Fruit fly (Drosophila melanogaster) whole organism, embryonic: ENCODE measurements around the gene yellow-f2.

ENCODE experiments used
- Atf-2 ChIP-seq: fragments of 200-800 bp; sonication (Bioruptor generic); optimal IDR thresholded peaks from 2 replicates; lab custom pipeline; 2016; ENCODE audit warnings: missing biosample characterization, missing genetic modification characterization
- CG11247 ChIP-seq: fragments of 200-800 bp; sonication (Bioruptor generic); IDR thresholded peaks from 2 replicates; pipeline ENCODE4 v1.3.6; 2022; ENCODE audit warnings: missing biosample characterization, missing genetic modification characterization
- CG11504 ChIP-seq: fragments of 200-800 bp; sonication (Bioruptor generic); optimal IDR thresholded peaks from 3 replicates; lab custom pipeline; 2019; ENCODE audit warnings: missing biosample characterization, mild to moderate bottlenecking, missing genetic modification characterization, moderate library complexity
- CG12155 ChIP-seq: fragments of 200-800 bp; sonication (Bioruptor generic); optimal IDR thresholded peaks from 3 replicates; lab custom pipeline; 2016; ENCODE audit warnings: missing biosample characterization, missing genetic modification characterization
- CG12299 ChIP-seq: fragments of 200-800 bp; sonication (Bioruptor generic); optimal IDR thresholded peaks from 2 replicates; lab custom pipeline; 2018; ENCODE audit warnings: missing biosample characterization, mild to moderate bottlenecking, missing genetic modification characterization
- CG12744 ChIP-seq: fragments of 200-800 bp; sonication (Bioruptor generic); optimal IDR thresholded peaks from 2 replicates; lab custom pipeline; 2016; ENCODE audit warnings: missing biosample characterization, missing genetic modification characterization
- CG13287 ChIP-seq: fragments of 200-800 bp; sonication (Bioruptor generic); IDR thresholded peaks from 2 replicates; pipeline ENCODE4 v1.3.6; 2022; ENCODE audit warnings: missing biosample characterization, missing genetic modification characterization; ENCODE audit not compliant: partially characterized antibody
- CG14965 ChIP-seq: fragments of 200-800 bp; sonication (Bioruptor generic); optimal IDR thresholded peaks from 2 replicates; lab custom pipeline; 2016; ENCODE audit warnings: missing biosample characterization, missing genetic modification characterization, borderline replicate concordance
- CG1602 ChIP-seq: fragments of 200-800 bp; sonication (Bioruptor generic); optimal IDR thresholded peaks from 3 replicates; lab custom pipeline; 2016; ENCODE audit warnings: missing biosample characterization, missing genetic modification characterization
- CG16815 ChIP-seq: fragments of 200-800 bp; sonication (Bioruptor generic); optimal IDR thresholded peaks from 3 replicates; lab custom pipeline; 2017; ENCODE audit warnings: missing biosample characterization, mild to moderate bottlenecking, missing genetic modification characterization
- CG17186 ChIP-seq: fragments of 200-800 bp; sonication (Bioruptor generic); optimal IDR thresholded peaks from 3 replicates; lab custom pipeline; 2017; ENCODE audit warnings: missing biosample characterization, missing genetic modification reagents, missing genetic modification characterization
- CG32767 ChIP-seq: fragments of 200-800 bp; sonication (Bioruptor generic); IDR thresholded peaks from 2 replicates; pipeline ENCODE4 v1.3.6; 2022; ENCODE audit warnings: missing biosample characterization, missing genetic modification characterization
- CG3281 ChIP-seq: fragments of 200-800 bp; sonication (Bioruptor generic); optimal IDR thresholded peaks from 3 replicates; lab custom pipeline; 2017; ENCODE audit warnings: missing biosample characterization, mild to moderate bottlenecking, missing genetic modification characterization
- CG3407 ChIP-seq: fragments of 200-800 bp; sonication (Bioruptor generic); optimal IDR thresholded peaks from 2 replicates; lab custom pipeline; 2018; ENCODE audit warnings: missing biosample characterization, mild to moderate bottlenecking, missing genetic modification characterization
- CG3838 ChIP-seq: fragments of 200-800 bp; sonication (Bioruptor generic); optimal IDR thresholded peaks from 3 replicates; lab custom pipeline; 2016; ENCODE audit warnings: missing biosample characterization, missing genetic modification characterization
- CG4404 ChIP-seq: fragments of 200-800 bp; sonication (Bioruptor generic); IDR thresholded peaks from 2 replicates; pipeline ENCODE4 v1.3.6; 2022; ENCODE audit warnings: missing biosample characterization, missing genetic modification characterization
- CG4854 ChIP-seq: fragments of 200-800 bp; sonication (Bioruptor generic); optimal IDR thresholded peaks from 2 replicates; lab custom pipeline; 2016; ENCODE audit warnings: missing biosample characterization, missing genetic modification characterization, inconsistent platforms
- CG7372 ChIP-seq: fragments of 200-800 bp; sonication (Bioruptor generic); IDR thresholded peaks from 2 replicates; pipeline ENCODE4 v1.3.6; 2022; ENCODE audit warnings: missing biosample characterization, missing genetic modification characterization
- CG7963 ChIP-seq: fragments of 200-800 bp; sonication (Bioruptor generic); IDR thresholded peaks from 3 replicates; pipeline ENCODE4 v1.3.6; 2022; ENCODE audit warnings: missing biosample characterization, missing genetic modification characterization; ENCODE audit not compliant: partially characterized antibody
- CG8089 ChIP-seq: fragments of 200-800 bp; sonication (Bioruptor generic); optimal IDR thresholded peaks from 3 replicates; lab custom pipeline; 2016; ENCODE audit warnings: missing biosample characterization, missing genetic modification characterization
- CG8290 ChIP-seq, 3 experiments: fragments of 200-800 bp; sonication (Bioruptor generic); optimal IDR thresholded peaks; 2 replicates each; lab custom pipeline; 2016 to 2019; ENCODE audit warnings: missing biosample characterization in 3 of 3, missing genetic modification characterization in 3 of 3, mild to moderate bottlenecking in 2 of 3, moderate library complexity in 1 of 3
- CG8765 ChIP-seq: fragments of 200-800 bp; sonication (Bioruptor generic); IDR thresholded peaks from 2 replicates; pipeline ENCODE4 v1.3.6; 2022; ENCODE audit warnings: missing biosample characterization, missing genetic modification characterization
- CG9797 ChIP-seq: fragments of 200-800 bp; sonication (Bioruptor generic); optimal IDR thresholded peaks from 3 replicates; lab custom pipeline; 2018; ENCODE audit warnings: missing biosample characterization, mild to moderate bottlenecking, missing genetic modification characterization
- Deaf1 ChIP-seq: fragments of 200-800 bp; optimal IDR thresholded peaks from 3 replicates; lab custom pipeline; 2019; ENCODE audit warnings: missing biosample characterization, mild to moderate bottlenecking, missing genetic modification characterization, moderate library complexity
- Hand ChIP-seq: fragments of 200-800 bp; sonication (Bioruptor generic); optimal IDR thresholded peaks from 2 replicates; lab custom pipeline; 2017; ENCODE audit warnings: mild to moderate bottlenecking, missing biosample characterization, missing genetic modification reagents, missing genetic modification characterization
- Hr3 ChIP-seq: fragments of 200-800 bp; sonication (Bioruptor generic); optimal IDR thresholded peaks from 3 replicates; lab custom pipeline; 2016; ENCODE audit warnings: missing biosample characterization, missing genetic modification characterization
- Jarid2 ChIP-seq: fragments of 200-800 bp; sonication (Bioruptor generic); optimal IDR thresholded peaks from 3 replicates; lab custom pipeline; 2017; ENCODE audit warnings: mild to moderate bottlenecking, missing biosample characterization, missing genetic modification reagents, missing genetic modification characterization
- Myb ChIP-seq: fragments of 200-800 bp; sonication (Bioruptor generic); optimal IDR thresholded peaks from 2 replicates; lab custom pipeline; 2016; ENCODE audit warnings: missing biosample characterization, missing genetic modification characterization
- btn ChIP-seq: fragments of 200-800 bp; sonication (Bioruptor generic); optimal IDR thresholded peaks from 2 replicates; lab custom pipeline; 2016; ENCODE audit warnings: missing biosample characterization, missing genetic modification characterization
- cas ChIP-seq: fragments of 200-800 bp; sonication (Bioruptor generic); IDR thresholded peaks from 2 replicates; pipeline ENCODE4 v1.3.6; 2022; ENCODE audit warnings: missing biosample characterization, missing genetic modification characterization
- caup ChIP-seq: fragments of 200-800 bp; sonication (Bioruptor generic); optimal IDR thresholded peaks from 3 replicates; lab custom pipeline; 2017; ENCODE audit warnings: missing biosample characterization, mild to moderate bottlenecking, missing genetic modification characterization, moderate library complexity; ENCODE audit not compliant: severe bottlenecking
- da ChIP-seq: fragments of 200-800 bp; sonication (Bioruptor generic); optimal IDR thresholded peaks from 2 replicates; lab custom pipeline; 2016; ENCODE audit warnings: missing biosample characterization, missing genetic modification characterization
- dmrt11E ChIP-seq: fragments of 200-800 bp; sonication (Bioruptor generic); optimal IDR thresholded peaks from 3 replicates; lab custom pipeline; 2018; ENCODE audit warnings: missing biosample characterization, mild to moderate bottlenecking, missing genetic modification characterization, moderate library complexity
- dysf ChIP-seq: fragments of 200-800 bp; sonication (Bioruptor generic); IDR thresholded peaks from 3 replicates; pipeline ENCODE4 v1.3.6; 2022; ENCODE audit warnings: missing biosample characterization, missing genetic modification characterization
- esg ChIP-seq: fragments of 200-800 bp; sonication (Bioruptor generic); conservative IDR thresholded peaks from 2 replicates; pipeline ENCODE4 v1.3.6; 2022; ENCODE audit warnings: missing biosample characterization, missing genetic modification characterization
- fd64A ChIP-seq: fragments of 200-800 bp; sonication (Bioruptor generic); optimal IDR thresholded peaks from 3 replicates; lab custom pipeline; 2018; ENCODE audit warnings: missing biosample characterization, mild to moderate bottlenecking, missing genetic modification characterization
- grau ChIP-seq: fragments of 200-800 bp; optimal IDR thresholded peaks from 3 replicates; lab custom pipeline; 2019; ENCODE audit warnings: missing biosample characterization, mild to moderate bottlenecking, missing genetic modification characterization, moderate library complexity
- lbe ChIP-seq: fragments of 200-800 bp; sonication (Bioruptor generic); optimal IDR thresholded peaks from 2 replicates; lab custom pipeline; 2016; ENCODE audit warnings: missing biosample characterization, mild to moderate bottlenecking, missing genetic modification characterization
- lmd ChIP-seq: fragments of 200-800 bp; sonication (Bioruptor generic); IDR thresholded peaks from 2 replicates; pipeline ENCODE4 v1.3.6; 2022; ENCODE audit warnings: missing biosample characterization, missing genetic modification characterization
- lov ChIP-seq, 2 experiments: fragments of 200-800 bp in 1 of 2; fragments of >200 bp in 1 of 2; sonication (Bioruptor generic) in 1 of 2; IDR thresholded peaks in 1 of 2; optimal IDR thresholded peaks in 1 of 2; 2 replicates in 1 of 2; 3 replicates in 1 of 2; pipeline versions ENCODE4 v1.3.6 to Lab custom; 2017 to 2022; ENCODE audit warnings: missing biosample characterization in 1 of 2, missing genetic modification characterization in 1 of 2
- maf-S ChIP-seq: fragments of 200-800 bp; sonication (Bioruptor generic); optimal IDR thresholded peaks from 2 replicates; lab custom pipeline; 2016; ENCODE audit warnings: missing biosample characterization, missing genetic modification characterization
- prd ChIP-seq, 3 experiments: fragments of >200 bp in 2 of 3; fragments of 200-800 bp in 1 of 3; sonication (Bioruptor generic) in 1 of 3; optimal IDR thresholded peaks in 2 of 3; IDR thresholded peaks in 1 of 3; 2 replicates in 2 of 3; 3 replicates in 1 of 3; pipeline versions ENCODE4 v1.3.6 to Lab custom; 2017 to 2022; ENCODE audit warnings: missing biosample characterization in 1 of 3, missing genetic modification characterization in 1 of 3
- sd ChIP-seq: fragments of 200-800 bp; sonication (Bioruptor generic); optimal IDR thresholded peaks from 3 replicates; lab custom pipeline; 2018; ENCODE audit warnings: missing biosample characterization, mild to moderate bottlenecking, missing genetic modification characterization, moderate library complexity
- slou ChIP-seq: fragments of 200-800 bp; sonication (Bioruptor generic); optimal IDR thresholded peaks from 3 replicates; lab custom pipeline; 2016; ENCODE audit warnings: missing biosample characterization, missing genetic modification characterization
- sob ChIP-seq: fragments of 200-800 bp; sonication (Bioruptor generic); IDR thresholded peaks from 2 replicates; pipeline ENCODE4 v1.3.6; 2022; ENCODE audit warnings: missing biosample characterization, missing genetic modification characterization
- sqz ChIP-seq: fragments of 200-800 bp; sonication (Bioruptor generic); optimal IDR thresholded peaks from 3 replicates; lab custom pipeline; 2018; ENCODE audit warnings: missing biosample characterization, mild to moderate bottlenecking, missing genetic modification characterization
- stwl ChIP-seq: fragments of 200-800 bp; sonication (Bioruptor generic); optimal IDR thresholded peaks from 3 replicates; lab custom pipeline; 2018; ENCODE audit warnings: missing biosample characterization, mild to moderate bottlenecking, missing genetic modification characterization, moderate library complexity
- usp ChIP-seq: fragments of >200 bp; optimal IDR thresholded peaks from 2 replicates; lab custom pipeline; 2017; ENCODE audit warnings: missing biosample characterization, missing genetic modification characterization
- zen2 ChIP-seq: fragments of 200-800 bp; sonication (Bioruptor generic); IDR thresholded peaks from 3 replicates; pipeline ENCODE4 v1.3.6; 2022; ENCODE audit warnings: missing biosample characterization, missing genetic modification characterization; ENCODE audit not compliant: partially characterized antibody

Gene yellow-f2

DNA sequence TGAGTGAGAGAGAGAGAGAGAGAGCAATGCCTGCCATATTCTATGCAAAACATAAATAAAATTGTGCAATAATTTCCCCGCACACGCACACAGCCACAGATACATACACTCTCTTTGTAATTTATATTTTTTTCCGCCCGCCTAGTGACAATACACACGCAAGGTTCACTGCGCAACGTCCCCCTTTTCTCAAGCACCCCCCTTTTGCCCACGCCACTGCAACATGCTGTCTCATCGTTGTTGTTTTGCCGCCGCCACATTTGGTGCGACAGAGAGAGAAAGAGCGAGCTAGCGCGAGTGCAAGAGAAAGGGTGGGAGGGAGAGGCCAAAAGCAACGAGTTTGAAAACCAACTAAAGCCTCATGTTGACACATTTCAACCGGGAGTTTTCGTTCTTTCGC, 17.4 kb upstream of the yellow-f2 start (continued):
- peak; percentile 7; the same call in 1 of the 2 replicates for TF ChIP-seq CG7372 (GFP tag; lab: Robert Waterston, UW)
- peak; percentile 26 for TF ChIP-seq Deaf1 (tag; lab: Kevin White, UChicago)
- TF ChIP-seq CG4854 = peak; percentile 25
- TF ChIP-seq lbe (GFP tag; lab: Kevin White, UChicago) = peak; percentile 76
- peak; percentile 94 for TF ChIP-seq CG12155 (GFP tag; lab: Kevin White, UChicago)
- TF ChIP-seq Jarid2 = peak; percentile 24
- TF ChIP-seq CG9797 (GFP tag; lab: Kevin White, UChicago) = no peak
- peak; percentile 55 for TF ChIP-seq CG8089 (GFP tag; lab: Kevin White, UChicago)
- TF ChIP-seq maf-S (GFP tag; lab: Kevin White, UChicago) = peak; percentile 64
- peak; percentile 77 for TF ChIP-seq dysf (GFP tag; lab: Robert Waterston, UW)
- no peak for TF ChIP-seq CG14965 (GFP tag; lab: Kevin White, UChicago)
- TF ChIP-seq fd64A = peak; percentile 0
- TF ChIP-seq Hand = peak; percentile 50
- no peak for TF ChIP-seq prd (optimal IDR thresholded peaks at IDR 0.05; lab: Kevin White, UChicago)
- peak; percentile 72 for TF ChIP-seq prd (GFP tag; IDR thresholded peaks at IDR 0.05; lab: Robert Waterston, UW)
- peak; percentile 67 for TF ChIP-seq lmd (GFP tag; lab: Robert Waterston, UW)
- TF ChIP-seq usp (GFP tag; lab: Kevin White, UChicago) = no peak
- peak; percentile 2 for TF ChIP-seq CG12744 (GFP tag; lab: Kevin White, UChicago)
- peak; percentile 54 for TF ChIP-seq CG3838 (GFP tag; lab: Kevin White, UChicago)
- peak; percentile 21 for TF ChIP-seq Atf-2 (GFP tag; lab: Kevin White, UChicago)
- peak; percentile 71 for TF ChIP-seq CG11504
- TF ChIP-seq btn (GFP tag; lab: Kevin White, UChicago) = peak; percentile 32
- peak; percentile 51 for TF ChIP-seq Myb (GFP tag; lab: Kevin White, UChicago)
- no peak for TF ChIP-seq CG4404
- TF ChIP-seq CG32767 (GFP tag; lab: Robert Waterston, UW) = 0 out of 2 replicates have a peak, but pooled peaks have one; percentile 45
- TF ChIP-seq zen2 (GFP tag; lab: Robert Waterston, UW) = no peak
- TF ChIP-seq CG13287 (GFP tag; lab: Robert Waterston, UW) = no peak
- TF ChIP-seq dmrt11E (tag; lab: Kevin White, UChicago) = peak; percentile 49
- peak; percentile 68 for TF ChIP-seq sqz (GFP tag; lab: Kevin White, UChicago)
- TF ChIP-seq sob (GFP tag; lab: Robert Waterston, UW) = peak; percentile 71
- peak; percentile 51 for TF ChIP-seq esg (GFP tag; lab: Robert Waterston, UW)
- TF ChIP-seq CG1602 (GFP tag; lab: Kevin White, UChicago) = peak; percentile 26
- TF ChIP-seq grau (tag; lab: Kevin White, UChicago) = peak; percentile 52
- TF ChIP-seq CG7963 (GFP tag; lab: Robert Waterston, UW) = no peak
- peak; percentile 46 for TF ChIP-seq Hr3 (GFP tag; lab: Kevin White, UChicago)
- TF ChIP-seq CG8290 (GFP tag; optimal IDR thresholded peaks at IDR 0.05; lab: Kevin White, UChicago) = no peak
- TF ChIP-seq CG8290 (tag; optimal IDR thresholded peaks at IDR 0.05; lab: Kevin White, UChicago) = peak in 1 of 2 experiments; percentile 77
- no peak for TF ChIP-seq lov (optimal IDR thresholded peaks at IDR 0.05; lab: Kevin White, UChicago)
- TF ChIP-seq lov (GFP tag; IDR thresholded peaks at IDR 0.05; lab: Robert Waterston, UW) = 0 out of 3 replicates have a peak, but pooled peaks have one; percentile 57
- no peak for TF ChIP-seq sd (tag; lab: Kevin White, UChicago)
- peak; percentile 65 for TF ChIP-seq CG11247 (GFP tag; lab: Robert Waterston, UW)
- peak; percentile 38 for TF ChIP-seq da (GFP tag; lab: Kevin White, UChicago)
- no peak for TF ChIP-seq slou (GFP tag; lab: Kevin White, UChicago)
- peak; percentile 53 for TF ChIP-seq caup
- peak; percentile 29 for TF ChIP-seq CG16815 (GFP tag; lab: Kevin White, UChicago)
- TF ChIP-seq cas (GFP tag; lab: Robert Waterston, UW) = no peak
- peak; percentile 60; the same call in 1 of the 2 replicates for TF ChIP-seq CG8765
- no peak for TF ChIP-seq CG3407 (GFP tag; lab: Kevin White, UChicago)
- no peak for TF ChIP-seq stwl (tag; lab: Kevin White, UChicago)
- peak; percentile 57 for TF ChIP-seq CG12299 (tag; lab: Kevin White, UChicago)
- TF ChIP-seq CG3281 = peak; percentile 30
- peak; percentile 17 for TF ChIP-seq CG17186 (GFP tag; lab: Kevin White, UChicago)
